Worm (Caenorhabditis elegans) whole organism, L4 larva: Measurements from ENCODE around the gene sul-1.

Experiments
- F44E2.7 ChIP-seq: fragments of 200-800 bp; sonication (Bioruptor generic); IDR thresholded peaks from 2 replicates; pipeline ENCODE4 v2.1.2; 2022; ENCODE audit warnings: missing genetic modification characterization, missing compliant biosample characterization
- T20F7.1 ChIP-seq: fragments of 200-800 bp; sonication (Bioruptor generic); optimal IDR thresholded peaks from 2 replicates; lab custom pipeline; 2018; ENCODE audit warnings: mild to moderate bottlenecking, missing genetic modification characterization, missing compliant biosample characterization
- T26A8.4 ChIP-seq: fragments of 200-800 bp; sonication (Bioruptor generic); IDR thresholded peaks from 2 replicates; pipeline ENCODE4 v1.3.6; 2022; ENCODE audit warnings: missing genetic modification characterization, missing compliant biosample characterization
- Y48G9A.11 ChIP-seq: fragments of 200-800 bp; sonication (Bioruptor generic); IDR thresholded peaks from 2 replicates; pipeline ENCODE4 v1.3.6; 2022; ENCODE audit warnings: missing genetic modification reagents, missing genetic modification characterization, missing compliant biosample characterization
- ZK337.2 ChIP-seq: fragments of 200-800 bp; sonication (Bioruptor generic); IDR thresholded peaks from 2 replicates; pipeline ENCODE4 v1.3.6; 2022; ENCODE audit warnings: missing genetic modification reagents, missing genetic modification characterization, missing compliant biosample characterization
- ZK546.5 ChIP-seq, 2 experiments: sonication (generic microtip); optimal IDR thresholded peaks; 2 replicates each; lab custom pipeline; 2017; ENCODE audit warnings: missing biosample characterization in 2 of 2, missing genetic modification characterization in 2 of 2
- aha-1 ChIP-seq: fragments of 150-350 bp; peaks from one replicate; lab custom pipeline; 2014; ENCODE audit warnings: missing biosample characterization, missing genetic modification characterization
- aly-2 ChIP-seq: sonication (generic microtip); optimal IDR thresholded peaks from 2 replicates; lab custom pipeline; 2018; ENCODE audit warnings: missing biosample characterization, missing genetic modification characterization
- arid-1 ChIP-seq: fragments of 200-800 bp; sonication (Bioruptor generic); conservative IDR thresholded peaks from 2 replicates; pipeline ENCODE4 v1.3.6; 2022; ENCODE audit warnings: missing genetic modification reagents, missing genetic modification characterization, missing compliant biosample characterization
- attf-4 ChIP-seq: sonication (generic microtip); optimal IDR thresholded peaks from 3 replicates; lab custom pipeline; 2017; ENCODE audit warnings: missing biosample characterization, missing genetic modification characterization
- ceh-20 ChIP-seq: fragments of 200-800 bp; sonication (Bioruptor generic); IDR thresholded peaks from 2 replicates; pipeline ENCODE4 v1.3.6; 2022; ENCODE audit warnings: missing genetic modification reagents, missing genetic modification characterization, missing compliant biosample characterization
- ceh-28 ChIP-seq: fragments of 150-350 bp; optimal IDR thresholded peaks from 2 replicates; lab custom pipeline; 2014; ENCODE audit warnings: missing biosample characterization, missing genetic modification reagents, missing genetic modification characterization
- ces-1 ChIP-seq: fragments of 150-350 bp; sonication (generic microtip); optimal IDR thresholded peaks from 4 replicates; lab custom pipeline; 2014; ENCODE audit warnings: missing biosample characterization, missing genetic modification reagents, missing genetic modification characterization
- daf-12 ChIP-seq: fragments of 150-350 bp; optimal IDR thresholded peaks from 2 replicates; lab custom pipeline; 2014; ENCODE audit warnings: missing biosample characterization, missing genetic modification reagents, missing genetic modification characterization
- daf-8 ChIP-seq: fragments of 200-800 bp; sonication (Bioruptor generic); IDR thresholded peaks from 2 replicates; pipeline ENCODE4 v1.3.6; 2022; ENCODE audit warnings: missing genetic modification characterization, missing compliant biosample characterization
- dmd-6 ChIP-seq: fragments of 200-800 bp; sonication (Bioruptor generic); IDR thresholded peaks from 2 replicates; pipeline ENCODE4 v1.3.6; 2022; ENCODE audit warnings: missing genetic modification reagents, missing genetic modification characterization, missing compliant biosample characterization
- dmd-8 ChIP-seq: fragments of 200-800 bp; sonication (Bioruptor generic); IDR thresholded peaks from 2 replicates; pipeline ENCODE4 v1.3.6; 2022; ENCODE audit warnings: missing genetic modification characterization, missing compliant biosample characterization
- dmd-9 ChIP-seq: fragments of 200-800 bp; sonication (Bioruptor generic); IDR thresholded peaks from 2 replicates; pipeline ENCODE4 v1.3.6; 2022; ENCODE audit warnings: missing genetic modification reagents, missing genetic modification characterization, missing compliant biosample characterization
- dpl-1 ChIP-seq: fragments of 150-350 bp; optimal IDR thresholded peaks from 2 replicates; lab custom pipeline; 2014; ENCODE audit warnings: missing biosample characterization, missing genetic modification reagents, missing genetic modification characterization
- dve-1 ChIP-seq: sonication (generic microtip); optimal IDR thresholded peaks from 2 replicates; lab custom pipeline; 2017; ENCODE audit warnings: antibody characterized with exemption, mild to moderate bottlenecking, missing genetic modification characterization, missing compliant biosample characterization; ENCODE audit not compliant: insufficient read depth
- fos-1 ChIP-seq: fragments of 150-350 bp; optimal IDR thresholded peaks from 2 replicates; lab custom pipeline; 2014; ENCODE audit warnings: missing biosample characterization, missing genetic modification characterization
- hmg-1.1 ChIP-seq: fragments of 200-800 bp; sonication (Bioruptor generic); IDR thresholded peaks from 2 replicates; pipeline ENCODE4 v1.3.6; 2022; ENCODE audit warnings: missing genetic modification reagents, missing genetic modification characterization, missing compliant biosample characterization
- lim-7 ChIP-seq: fragments of 200-800 bp; sonication (Bioruptor generic); IDR thresholded peaks from 2 replicates; pipeline ENCODE4 v1.3.6; 2022; ENCODE audit warnings: missing genetic modification characterization, missing compliant biosample characterization
- lin-1 ChIP-seq: fragments of 200-800 bp; sonication (Bioruptor generic); IDR thresholded peaks from 2 replicates; pipeline ENCODE4 v1.3.6; 2022; ENCODE audit warnings: missing genetic modification reagents, missing genetic modification characterization, missing compliant biosample characterization
- lin-13 ChIP-seq: fragments of 150-350 bp; optimal IDR thresholded peaks from 2 replicates; lab custom pipeline; 2014; ENCODE audit warnings: missing biosample characterization, missing genetic modification reagents, missing genetic modification characterization
- lin-38 ChIP-seq: fragments of 200-800 bp; sonication (Bioruptor generic); IDR thresholded peaks from 2 replicates; pipeline ENCODE4 v1.3.6; 2022; ENCODE audit warnings: missing genetic modification reagents, missing genetic modification characterization, missing compliant biosample characterization
- lin-39 ChIP-seq: fragments of 150-350 bp; optimal IDR thresholded peaks from 2 replicates; lab custom pipeline; 2014; ENCODE audit warnings: missing biosample characterization, missing genetic modification reagents, missing genetic modification characterization
- lir-3 ChIP-seq: sonication (generic microtip); optimal IDR thresholded peaks from 2 replicates; lab custom pipeline; 2016; ENCODE audit warnings: mild to moderate bottlenecking, missing genetic modification characterization, missing compliant biosample characterization
- madf-5 ChIP-seq, 2 experiments: fragments of 200-800 bp; sonication (Bioruptor generic); IDR thresholded peaks; 2 replicates each; pipeline ENCODE4 v1.3.6; 2022; ENCODE audit warnings: missing compliant biosample characterization in 2 of 2, missing genetic modification characterization in 2 of 2
- mdl-1 ChIP-seq, 2 experiments: fragments of 150-350 bp in 1 of 2; sonication (generic microtip) in 1 of 2; optimal IDR thresholded peaks; 2 replicates each; lab custom pipeline; 2014 to 2017; ENCODE audit warnings: missing biosample characterization in 2 of 2, missing genetic modification characterization in 2 of 2
- mdt-29 ChIP-seq: fragments of 200-800 bp; sonication (Bioruptor generic); IDR thresholded peaks from 2 replicates; pipeline ENCODE4 v1.3.6; 2022; ENCODE audit warnings: missing genetic modification reagents, missing genetic modification characterization, missing compliant biosample characterization
- mep-1 ChIP-seq: fragments of 150-350 bp; sonication (generic microtip); optimal IDR thresholded peaks from 3 replicates; lab custom pipeline; 2014; ENCODE audit warnings: missing biosample characterization, missing genetic modification characterization
- mxl-3 ChIP-seq: fragments of 200-800 bp; sonication (Bioruptor generic); optimal IDR thresholded peaks from 2 replicates; lab custom pipeline; 2018; ENCODE audit warnings: mild to moderate bottlenecking, missing genetic modification characterization, missing compliant biosample characterization
- nhr-10 ChIP-seq: fragments of 150-350 bp; optimal IDR thresholded peaks from 2 replicates; lab custom pipeline; 2014; ENCODE audit warnings: missing biosample characterization, missing genetic modification characterization
- nhr-102 ChIP-seq: sonication (generic microtip); optimal IDR thresholded peaks from 2 replicates; lab custom pipeline; 2016; ENCODE audit warnings: mild to moderate bottlenecking, missing genetic modification characterization, moderate library complexity, missing compliant biosample characterization
- nhr-111 ChIP-seq: fragments of 200-800 bp; sonication (Bioruptor generic); optimal IDR thresholded peaks from 2 replicates; lab custom pipeline; 2018; ENCODE audit warnings: mild to moderate bottlenecking, missing genetic modification characterization, missing compliant biosample characterization
- nhr-25 ChIP-seq: sonication (generic microtip); optimal IDR thresholded peaks from 2 replicates; lab custom pipeline; 2017; ENCODE audit warnings: missing genetic modification characterization, mild to moderate bottlenecking, missing compliant biosample characterization, antibody characterized with exemption, moderate library complexity, borderline replicate concordance; ENCODE audit not compliant: insufficient read depth
- nhr-41 ChIP-seq: fragments of 200-800 bp; sonication (Bioruptor generic); IDR thresholded peaks from 2 replicates; pipeline ENCODE4 v1.3.6; 2022; ENCODE audit warnings: missing genetic modification reagents, missing genetic modification characterization, missing compliant biosample characterization
- nhr-42 ChIP-seq: fragments of 200-800 bp; sonication (Bioruptor generic); IDR thresholded peaks from 2 replicates; pipeline ENCODE4 v1.3.6; 2022; ENCODE audit warnings: missing genetic modification characterization, missing compliant biosample characterization
- nhr-48 ChIP-seq: sonication (generic microtip); optimal IDR thresholded peaks from 2 replicates; lab custom pipeline; 2016; ENCODE audit warnings: mild to moderate bottlenecking, missing genetic modification characterization, missing compliant biosample characterization
- nhr-6 ChIP-seq: fragments of 150-350 bp; optimal IDR thresholded peaks from 2 replicates; lab custom pipeline; 2014; ENCODE audit warnings: missing biosample characterization, missing genetic modification characterization
- php-3 ChIP-seq: fragments of 200-800 bp; sonication (Bioruptor generic); IDR thresholded peaks from 2 replicates; pipeline ENCODE4 v1.3.6; 2022; ENCODE audit warnings: missing genetic modification reagents, missing genetic modification characterization, missing compliant biosample characterization
- rbr-2 ChIP-seq: sonication (generic microtip); optimal IDR thresholded peaks from 2 replicates; lab custom pipeline; 2016; ENCODE audit warnings: missing genotype, missing genetic modification characterization, missing compliant biosample characterization
- saeg-2 ChIP-seq: fragments of 200-800 bp; sonication (Bioruptor generic); IDR thresholded peaks from 2 replicates; pipeline ENCODE4 v1.3.6; 2022; ENCODE audit warnings: missing genetic modification reagents, missing genetic modification characterization, missing compliant biosample characterization
- sdz-12 ChIP-seq: fragments of 200-800 bp; sonication (Bioruptor generic); optimal IDR thresholded peaks from 2 replicates; lab custom pipeline; 2018; ENCODE audit warnings: mild to moderate bottlenecking, missing genetic modification characterization, missing compliant biosample characterization
- skn-1 ChIP-seq: fragments of 150-350 bp; optimal IDR thresholded peaks from 2 replicates; lab custom pipeline; 2014; ENCODE audit warnings: missing biosample characterization, missing genetic modification characterization
- snpc-4 ChIP-seq: fragments of 150-350 bp; optimal IDR thresholded peaks from 2 replicates; lab custom pipeline; 2014; ENCODE audit warnings: missing biosample characterization, missing genetic modification characterization
- spr-1 ChIP-seq: sonication (generic microtip); optimal IDR thresholded peaks from 2 replicates; lab custom pipeline; 2016; ENCODE audit warnings: mild to moderate bottlenecking, missing genetic modification characterization, missing compliant biosample characterization
- spr-3 ChIP-seq: fragments of 200-800 bp; sonication (Bioruptor generic); optimal IDR thresholded peaks from 2 replicates; lab custom pipeline; 2018; ENCODE audit warnings: mild to moderate bottlenecking, missing genetic modification characterization, missing compliant biosample characterization
- unc-130 ChIP-seq: sonication (generic microtip); optimal IDR thresholded peaks from 2 replicates; lab custom pipeline; 2016; ENCODE audit warnings: missing genetic modification reagents, missing genetic modification characterization, missing compliant biosample characterization
- unc-39 ChIP-seq: sonication (generic microtip); optimal IDR thresholded peaks from 2 replicates; lab custom pipeline; 2017; ENCODE audit warnings: missing biosample characterization, missing genetic modification characterization
- zfp-2 ChIP-seq: sonication (generic microtip); optimal IDR thresholded peaks from 2 replicates; lab custom pipeline; 2016; ENCODE audit warnings: mild to moderate bottlenecking, missing genetic modification characterization, missing compliant biosample characterization
- zip-11 ChIP-seq: fragments of 200-800 bp; sonication (Bioruptor generic); IDR thresholded peaks from 2 replicates; pipeline ENCODE4 v1.3.6; 2022; ENCODE audit warnings: missing genetic modification characterization, missing compliant biosample characterization

Gene sul-1

DNA sequence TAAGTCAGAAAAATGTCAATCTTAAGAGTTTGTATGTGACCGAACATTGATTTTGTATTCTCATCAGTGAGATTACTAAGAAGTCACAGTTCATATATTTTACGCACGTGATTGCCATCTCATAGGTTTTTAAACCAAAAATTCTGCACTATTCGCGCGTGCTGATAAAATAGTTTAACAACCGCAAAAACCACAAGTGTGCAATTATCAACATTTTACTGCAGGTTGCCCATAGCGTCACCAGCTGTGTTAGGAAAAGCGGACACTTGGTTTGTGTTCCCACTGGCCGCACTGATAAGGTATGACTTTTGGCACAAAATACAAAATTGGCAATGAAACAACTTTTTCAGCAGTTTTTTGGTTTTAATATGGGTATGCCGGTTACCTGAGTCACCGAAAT, 19.4 kb upstream of the sul-1 start (continued):
- TF ChIP-seq arid-1 (GFP tag; lab: Robert Waterston, UW), result no peak
- TF ChIP-seq lin-39 (tag; lab: Kevin White, UChicago), result no peak
- 0 out of 2 replicates have a peak, but pooled peaks have one; percentile 11 for TF ChIP-seq nhr-41 (GFP tag; lab: Robert Waterston, UW)
- TF ChIP-seq nhr-6 (tag; lab: Kevin White, UChicago), result no peak
- TF ChIP-seq T20F7.1 (GFP tag; lab: Kevin White, UChicago), result peak; percentile 62
- TF ChIP-seq mxl-3 (GFP tag; lab: Kevin White, UChicago), result peak; percentile 39
- TF ChIP-seq lin-13 (GFP tag; lab: Kevin White, UChicago), result no peak
- no peak for TF ChIP-seq T26A8.4 (GFP tag; lab: Robert Waterston, UW)
- TF ChIP-seq dpl-1 (GFP tag; lab: Kevin White, UChicago), result no peak
- TF ChIP-seq lir-3 (tag; lab: Kevin White, UChicago), result no peak
- TF ChIP-seq lin-1 (GFP tag; lab: Robert Waterston, UW), result peak; percentile 89
- no peak for TF ChIP-seq ZK337.2 (GFP tag; lab: Robert Waterston, UW)
- no peak for TF ChIP-seq dmd-8
- TF ChIP-seq fos-1 (tag; lab: Kevin White, UChicago), result no peak
- no peak for TF ChIP-seq zip-11 (GFP tag; lab: Robert Waterston, UW)
- TF ChIP-seq madf-5 (GFP tag; IDR thresholded peaks at IDR 0.05; lab: Robert Waterston, UW), result no peak
- no peak for TF ChIP-seq ceh-20
- no peak for TF ChIP-seq aly-2
- TF ChIP-seq mdl-1 (tag; optimal IDR thresholded peaks at IDR 0.05; lab: Kevin White, UChicago), result peak in 1 of 2 experiments; percentile 69
- no peak for TF ChIP-seq ces-1
- TF ChIP-seq spr-1 (tag; lab: Kevin White, UChicago), result no peak
- no peak for TF ChIP-seq ZK546.5 (tag; optimal IDR thresholded peaks at IDR 0.05; lab: Kevin White, UChicago)
- no peak for TF ChIP-seq spr-3
- TF ChIP-seq lim-7, result no peak
- TF ChIP-seq nhr-48 (tag; lab: Kevin White, UChicago), result peak; percentile 95
- TF ChIP-seq F44E2.7 (GFP tag; lab: Robert Waterston, UW), result no peak
- TF ChIP-seq unc-130 (GFP tag; lab: Kevin White, UChicago), result no peak
- no peak for TF ChIP-seq hmg-1.1
- TF ChIP-seq aha-1 (tag; lab: Kevin White, UChicago), result peak; percentile 13
- TF ChIP-seq zfp-2 (tag; lab: Kevin White, UChicago), result no peak
- no peak for TF ChIP-seq rbr-2 (tag; lab: Kevin White, UChicago)
- TF ChIP-seq mdt-29, result no peak; the same call in 1 of the 2 replicates
- no peak for TF ChIP-seq daf-8 (GFP tag; lab: Robert Waterston, UW)
- TF ChIP-seq skn-1 (tag; lab: Kevin White, UChicago), result no peak
- no peak for TF ChIP-seq mep-1 (tag; lab: Kevin White, UChicago)
- peak; percentile 88 for TF ChIP-seq saeg-2
- no peak for TF ChIP-seq attf-4 (tag; lab: Kevin White, UChicago)
- no peak for TF ChIP-seq daf-12 (tag; lab: Kevin White, UChicago)
- peak; percentile 91 for TF ChIP-seq dve-1 (tag; lab: Kevin White, UChicago)
- TF ChIP-seq dmd-6 (GFP tag; lab: Robert Waterston, UW), result peak; percentile 100
- no peak for TF ChIP-seq ceh-28
- no peak for TF ChIP-seq snpc-4 (tag; lab: Kevin White, UChicago)
- no peak for TF ChIP-seq nhr-42
- TF ChIP-seq nhr-102 (tag; lab: Kevin White, UChicago), result peak; percentile 94
- no peak for TF ChIP-seq Y48G9A.11 (GFP tag; lab: Robert Waterston, UW)
- TF ChIP-seq nhr-111, result no peak
- TF ChIP-seq nhr-25 (tag; lab: Kevin White, UChicago), result no peak
- TF ChIP-seq unc-39 (tag; lab: Kevin White, UChicago), result no peak
- peak; percentile 92 for TF ChIP-seq php-3 (GFP tag; lab: Robert Waterston, UW)
- no peak for TF ChIP-seq sdz-12
- TF ChIP-seq lin-38 (GFP tag; lab: Robert Waterston, UW), result no peak
- no peak for TF ChIP-seq dmd-9 (GFP tag; lab: Robert Waterston, UW)
- TF ChIP-seq nhr-10, result no peak
